Fruit fly (Drosophila melanogaster) whole organism, embryonic: Measurements from ENCODE around the gene CG31710.

Source experiments
- Atf3 ChIP-seq: fragments of 200-800 bp; sonication (Bioruptor generic); optimal IDR thresholded peaks from 3 replicates; lab custom pipeline; 2016; ENCODE audit warnings: missing biosample characterization, missing genetic modification characterization
- Awh ChIP-seq: fragments of 200-800 bp; sonication (Bioruptor generic); IDR thresholded peaks from 2 replicates; pipeline ENCODE4, ENCODE4 v1.3.6; 2022; ENCODE audit warnings: missing biosample characterization, missing genetic modification characterization
- Bdp1 ChIP-seq: fragments of 200-800 bp; sonication (Bioruptor generic); optimal IDR thresholded peaks from 3 replicates; lab custom pipeline; 2016; ENCODE audit warnings: missing biosample characterization, missing genetic modification characterization
- CG10209 ChIP-seq: fragments of 200-800 bp; sonication (Bioruptor generic); optimal IDR thresholded peaks from 3 replicates; lab custom pipeline; 2017; ENCODE audit warnings: missing biosample characterization, mild to moderate bottlenecking, missing genetic modification characterization, missing genetic modification reagents
- CG10321 ChIP-seq: fragments of 200-800 bp; sonication (Bioruptor generic); IDR thresholded peaks from 2 replicates; pipeline ENCODE4 v1.3.6; 2022; ENCODE audit warnings: missing biosample characterization, missing genetic modification characterization
- CG11696 ChIP-seq: fragments of 200-800 bp; sonication (Bioruptor generic); IDR thresholded peaks from 2 replicates; pipeline ENCODE4 v1.3.6; 2022; ENCODE audit warnings: missing biosample characterization, missing genetic modification characterization
- CG12744 ChIP-seq: fragments of 200-800 bp; sonication (Bioruptor generic); optimal IDR thresholded peaks from 2 replicates; lab custom pipeline; 2016; ENCODE audit warnings: missing biosample characterization, missing genetic modification characterization
- CG13296 ChIP-seq: fragments of 200-800 bp; sonication (Bioruptor generic); optimal IDR thresholded peaks from 3 replicates; lab custom pipeline; 2018; ENCODE audit warnings: missing biosample characterization, mild to moderate bottlenecking, missing genetic modification characterization
- CG13624 ChIP-seq: fragments of 200-800 bp; sonication (Bioruptor generic); optimal IDR thresholded peaks from 2 replicates; lab custom pipeline; 2016; ENCODE audit warnings: missing biosample characterization, missing genetic modification characterization
- CG13894 ChIP-seq: fragments of 200-800 bp; sonication (Bioruptor generic); optimal IDR thresholded peaks from 3 replicates; lab custom pipeline; 2018; ENCODE audit warnings: missing biosample characterization, mild to moderate bottlenecking, missing genetic modification characterization, moderate library complexity
- CG17912 ChIP-seq: fragments of 200-800 bp; sonication (Bioruptor generic); optimal IDR thresholded peaks from 2 replicates; lab custom pipeline; 2018; ENCODE audit warnings: missing biosample characterization, mild to moderate bottlenecking, missing genetic modification characterization
- CG2889 ChIP-seq: fragments of 200-800 bp; sonication (Bioruptor generic); IDR thresholded peaks from 3 replicates; pipeline ENCODE4 v1.3.6; 2022; ENCODE audit warnings: missing biosample characterization, missing genetic modification characterization
- CG6791 ChIP-seq: fragments of 200-800 bp; sonication (Bioruptor generic); IDR thresholded peaks from 3 replicates; pipeline ENCODE4 v1.3.6; 2022; ENCODE audit warnings: missing biosample characterization, missing genetic modification characterization; ENCODE audit not compliant: partially characterized antibody
- CG8290 ChIP-seq, 3 experiments: fragments of 200-800 bp; sonication (Bioruptor generic); optimal IDR thresholded peaks; 2 replicates each; lab custom pipeline; 2016 to 2019; ENCODE audit warnings: missing biosample characterization in 3 of 3, missing genetic modification characterization in 3 of 3, mild to moderate bottlenecking in 2 of 3, moderate library complexity in 1 of 3
- CG9797 ChIP-seq: fragments of 200-800 bp; sonication (Bioruptor generic); optimal IDR thresholded peaks from 3 replicates; lab custom pipeline; 2018; ENCODE audit warnings: missing biosample characterization, mild to moderate bottlenecking, missing genetic modification characterization
- Chrac-16 ChIP-seq: fragments of 200-800 bp; sonication (Bioruptor generic); optimal IDR thresholded peaks from 3 replicates; lab custom pipeline; 2016; ENCODE audit warnings: missing biosample characterization, missing genetic modification characterization
- CoRest ChIP-seq: fragments of 200-800 bp; sonication (Bioruptor generic); optimal IDR thresholded peaks from 3 replicates; lab custom pipeline; 2018; ENCODE audit warnings: missing biosample characterization, mild to moderate bottlenecking, missing genetic modification characterization, moderate library complexity
- Dip2 ChIP-seq: fragments of 200-800 bp; sonication (Bioruptor generic); IDR thresholded peaks from 2 replicates; pipeline ENCODE4 v1.3.6; 2022; ENCODE audit warnings: missing biosample characterization, missing genetic modification characterization
- E2f2 ChIP-seq: fragments of 200-800 bp; sonication (Bioruptor generic); IDR thresholded peaks from 2 replicates; pipeline ENCODE4 v1.3.6; 2022; ENCODE audit warnings: missing biosample characterization, missing genetic modification characterization
- Ets65A ChIP-seq: fragments of 200-800 bp; sonication (Bioruptor generic); peaks from one replicate; lab custom pipeline; 2016; ENCODE audit warnings: missing biosample characterization, missing genetic modification characterization
- Hmr ChIP-seq: fragments of 200-800 bp; sonication (Bioruptor generic); optimal IDR thresholded peaks from 3 replicates; lab custom pipeline; 2017; ENCODE audit warnings: mild to moderate bottlenecking, missing biosample characterization, missing genetic modification reagents, missing genetic modification characterization
- MESR4 ChIP-seq: fragments of 200-800 bp; sonication (Bioruptor generic); optimal IDR thresholded peaks from 2 replicates; lab custom pipeline; 2018; ENCODE audit warnings: missing biosample characterization, mild to moderate bottlenecking, missing genetic modification characterization, moderate library complexity
- Nf-YA ChIP-seq: fragments of 200-800 bp; sonication (Bioruptor generic); IDR thresholded peaks from 2 replicates; pipeline ENCODE4 v1.3.6; 2022; ENCODE audit warnings: missing biosample characterization, missing genetic modification characterization
- Nf-YB ChIP-seq: fragments of 200-800 bp; sonication (Bioruptor generic); optimal IDR thresholded peaks from 3 replicates; lab custom pipeline; 2019; ENCODE audit warnings: missing biosample characterization, mild to moderate bottlenecking, missing genetic modification characterization, moderate library complexity
- Scr ChIP-seq: fragments of 200-800 bp; sonication (Bioruptor generic); IDR thresholded peaks from 2 replicates; pipeline ENCODE4 v1.3.6; 2022; ENCODE audit warnings: missing biosample characterization, missing genetic modification characterization; ENCODE audit not compliant: partially characterized antibody
- Spps ChIP-seq: fragments of 200-800 bp; sonication (Bioruptor generic); optimal IDR thresholded peaks from 2 replicates; lab custom pipeline; 2018; ENCODE audit warnings: missing biosample characterization, mild to moderate bottlenecking, missing genetic modification characterization
- Tbp ChIP-seq: fragments of >200 bp; optimal IDR thresholded peaks from 2 replicates; lab custom pipeline; 2018; ENCODE audit warnings: missing biosample characterization, missing genetic modification characterization
- Xbp1 ChIP-seq: fragments of 200-800 bp; sonication (Bioruptor generic); optimal IDR thresholded peaks from 3 replicates; lab custom pipeline; 2016; ENCODE audit warnings: missing biosample characterization, mild to moderate bottlenecking, missing genetic modification characterization
- ab ChIP-seq: fragments of 200-800 bp; sonication (Bioruptor generic); optimal IDR thresholded peaks from 2 replicates; lab custom pipeline; 2016; ENCODE audit warnings: missing biosample characterization, missing genetic modification characterization
- abd-A ChIP-seq: fragments of 200-800 bp; sonication (Bioruptor generic); optimal IDR thresholded peaks from 3 replicates; lab custom pipeline; 2019; ENCODE audit warnings: missing biosample characterization, mild to moderate bottlenecking, missing genetic modification characterization, moderate library complexity
- aop ChIP-seq: fragments of 200-800 bp; sonication (Bioruptor generic); IDR thresholded peaks from 2 replicates; pipeline ENCODE4 v1.3.6; 2022; ENCODE audit warnings: missing biosample characterization, missing genetic modification characterization
- cato ChIP-seq: fragments of 200-800 bp; sonication (Bioruptor generic); optimal IDR thresholded peaks from 2 replicates; lab custom pipeline; 2016; ENCODE audit warnings: missing biosample characterization, missing genetic modification characterization, borderline replicate concordance
- croc ChIP-seq: fragments of 200-800 bp; sonication (Bioruptor generic); conservative IDR thresholded peaks from 3 replicates; pipeline ENCODE4 v1.3.6; 2022; ENCODE audit warnings: missing biosample characterization, missing genetic modification characterization
- da ChIP-seq: fragments of 200-800 bp; sonication (Bioruptor generic); optimal IDR thresholded peaks from 2 replicates; lab custom pipeline; 2016; ENCODE audit warnings: missing biosample characterization, missing genetic modification characterization
- dysf ChIP-seq: fragments of 200-800 bp; sonication (Bioruptor generic); IDR thresholded peaks from 3 replicates; pipeline ENCODE4 v1.3.6; 2022; ENCODE audit warnings: missing biosample characterization, missing genetic modification characterization
- en ChIP-seq: fragments of 200-800 bp; sonication (Bioruptor generic); optimal IDR thresholded peaks from 2 replicates; lab custom pipeline; 2016; ENCODE audit warnings: missing biosample characterization, missing genetic modification characterization
- esg ChIP-seq: fragments of 200-800 bp; sonication (Bioruptor generic); conservative IDR thresholded peaks from 2 replicates; pipeline ENCODE4 v1.3.6; 2022; ENCODE audit warnings: missing biosample characterization, missing genetic modification characterization
- eyg ChIP-seq: fragments of 200-800 bp; sonication (Bioruptor generic); optimal IDR thresholded peaks from 3 replicates; lab custom pipeline; 2016; ENCODE audit warnings: missing biosample characterization, missing genetic modification characterization
- ham ChIP-seq: fragments of 200-800 bp; sonication (Bioruptor generic); IDR thresholded peaks from 2 replicates; pipeline ENCODE4 v1.3.6; 2022; ENCODE audit warnings: missing biosample characterization, missing genetic modification characterization
- ind ChIP-seq: fragments of 200-800 bp; sonication (Bioruptor generic); optimal IDR thresholded peaks from 3 replicates; lab custom pipeline; 2016; ENCODE audit warnings: missing biosample characterization, missing genetic modification characterization
- p53 ChIP-seq: fragments of 200-800 bp; sonication (Bioruptor generic); optimal IDR thresholded peaks from 2 replicates; lab custom pipeline; 2016; ENCODE audit warnings: missing biosample characterization, missing genetic modification characterization
- pum ChIP-seq: fragments of 200-800 bp; sonication (Bioruptor generic); optimal IDR thresholded peaks from 2 replicates; lab custom pipeline; 2016; ENCODE audit warnings: missing biosample characterization, missing genetic modification characterization
- sc ChIP-seq, 3 experiments: fragments of >200 bp in 2 of 3; fragments of 200-800 bp in 1 of 3; sonication (Bioruptor generic) in 1 of 3; optimal IDR thresholded peaks; 2 replicates in 2 of 3; 3 replicates in 1 of 3; lab custom pipeline; 2017; ENCODE audit warnings: mild to moderate bottlenecking in 1 of 3, missing biosample characterization in 1 of 3, missing genetic modification characterization in 1 of 3, missing genetic modification reagents in 1 of 3
- sob ChIP-seq: fragments of 200-800 bp; sonication (Bioruptor generic); IDR thresholded peaks from 2 replicates; pipeline ENCODE4 v1.3.6; 2022; ENCODE audit warnings: missing biosample characterization, missing genetic modification characterization
- tll ChIP-seq, 2 experiments: fragments of 200-800 bp in 1 of 2; fragments of >200 bp in 1 of 2; sonication (Bioruptor generic) in 1 of 2; optimal IDR thresholded peaks; 2 replicates each; lab custom pipeline; 2017 to 2019; ENCODE audit warnings: missing biosample characterization in 2 of 2, missing genetic modification characterization in 2 of 2, mild to moderate bottlenecking in 1 of 2, moderate library complexity in 1 of 2
- unpg ChIP-seq: fragments of 200-800 bp; sonication (Bioruptor generic); optimal IDR thresholded peaks from 3 replicates; lab custom pipeline; 2018; ENCODE audit warnings: missing biosample characterization, mild to moderate bottlenecking, missing genetic modification characterization, moderate library complexity
- vnd ChIP-seq: fragments of 200-800 bp; sonication (Bioruptor generic); IDR thresholded peaks from 3 replicates; pipeline ENCODE4 v1.3.6; 2022; ENCODE audit warnings: missing biosample characterization, missing genetic modification characterization; ENCODE audit not compliant: partially characterized antibody
- zen ChIP-seq: fragments of 200-800 bp; sonication (Bioruptor generic); optimal IDR thresholded peaks from 3 replicates; lab custom pipeline; 2018; ENCODE audit warnings: missing biosample characterization, mild to moderate bottlenecking, missing genetic modification characterization, moderate library complexity
- zfh1 ChIP-seq: fragments of 200-800 bp; sonication (Bioruptor generic); IDR thresholded peaks from 3 replicates; pipeline ENCODE4 v1.3.6; 2022; ENCODE audit warnings: missing biosample characterization, missing genetic modification characterization
- zfh2 ChIP-seq: fragments of 200-800 bp; sonication (Bioruptor generic); optimal IDR thresholded peaks from 2 replicates; lab custom pipeline; 2016; ENCODE audit warnings: missing biosample characterization, missing genetic modification characterization

CG31710 gene

dm6 chr2L:9660516-9660920 lies 45.2 kb downstream of the CG31710 start (continued):
- TF ChIP-seq Awh (0 out of 2 replicates have a peak, but pooled peaks have one; percentile 35), Dip2 (GFP tag; lab: Robert Waterston, UW) (no peak), ab (GFP tag; lab: Kevin White, UChicago) (no peak), unpg (GFP tag; lab: Kevin White, UChicago) (peak; percentile 70), CG8290 (GFP tag; optimal IDR thresholded peaks at IDR 0.05; lab: Kevin White, UChicago) (no peak), CG8290 (tag; optimal IDR thresholded peaks at IDR 0.05; lab: Kevin White, UChicago) (no peak), Atf3 (GFP tag; lab: Kevin White, UChicago) (peak; percentile 64), dysf (GFP tag; lab: Robert Waterston, UW) (peak; percentile 89), CG13296 (GFP tag; lab: Kevin White, UChicago) (peak; percentile 89), Xbp1 (GFP tag; lab: Kevin White, UChicago) (peak; percentile 57), cato (GFP tag; lab: Kevin White, UChicago) (no peak), CG10209 (GFP tag; lab: Kevin White, UChicago) (peak; percentile 82), Nf-YA (GFP tag; lab: Robert Waterston, UW) (0 out of 2 replicates have a peak, but pooled peaks have one; percentile 43), CG11696 (GFP tag; lab: Robert Waterston, UW) (0 out of 2 replicates have a peak, but pooled peaks have one; percentile 29), E2f2 (GFP tag; lab: Robert Waterston, UW) (peak; percentile 45; the same call in 1 of the 2 replicates), CoRest (peak; percentile 83), Bdp1 (GFP tag; lab: Kevin White, UChicago) (peak; percentile 57), da (GFP tag; lab: Kevin White, UChicago) (no peak), sob (GFP tag; lab: Robert Waterston, UW) (peak; percentile 79), p53 (GFP tag; lab: Kevin White, UChicago) (no peak), aop (GFP tag; lab: Robert Waterston, UW) (no peak), vnd (GFP tag; lab: Robert Waterston, UW) (no peak), ind (peak; percentile 66), Hmr (GFP tag; lab: Kevin White, UChicago) (peak; percentile 92), sc (optimal IDR thresholded peaks at IDR 0.05; lab: Kevin White, UChicago) (no peak), sc (GFP tag; optimal IDR thresholded peaks at IDR 0.05; lab: Kevin White, UChicago) (no peak), CG17912 (GFP tag; lab: Kevin White, UChicago) (no peak), Chrac-16 (no peak), CG10321 (0 out of 2 replicates have a peak, but pooled peaks have one; percentile 9), Tbp (GFP tag; lab: Kevin White, UChicago) (no peak), CG2889 (GFP tag; lab: Robert Waterston, UW) (peak; percentile 60; the same call in 2 of the 3 replicates), abd-A (tag; lab: Kevin White, UChicago) (peak; percentile 36), esg (GFP tag; lab: Robert Waterston, UW) (peak; percentile 72), tll (GFP tag; optimal IDR thresholded peaks at IDR 0.05; lab: Kevin White, UChicago) (no peak), Spps (tag; lab: Kevin White, UChicago) (no peak), CG13894 (tag; lab: Kevin White, UChicago) (peak; percentile 74), CG6791 (GFP tag; lab: Robert Waterston, UW) (no peak), Nf-YB (GFP tag; lab: Kevin White, UChicago) (peak; percentile 41), ham (0 out of 2 replicates have a peak, but pooled peaks have one; percentile 50), zen (no peak), zfh1 (GFP tag; lab: Robert Waterston, UW) (peak; percentile 54; the same call in 1 of the 3 replicates), eyg (peak; percentile 26), Scr (GFP tag; lab: Robert Waterston, UW) (no peak), CG9797 (no peak), zfh2 (GFP tag; lab: Kevin White, UChicago) (peak; percentile 68), CG12744 (peak; percentile 48), CG13624 (peak; percentile 62), pum (peak; percentile 35), en (no peak), croc (GFP tag; lab: Robert Waterston, UW) (peak; percentile 42; the same call in 2 of the 3 replicates), MESR4 (GFP tag; lab: Kevin White, UChicago) (no peak), Ets65A (peak; percentile 85)
